Fruit fly (Drosophila melanogaster): ENCODE measurements around the gene Mob2.

Gene Mob2

DNA sequence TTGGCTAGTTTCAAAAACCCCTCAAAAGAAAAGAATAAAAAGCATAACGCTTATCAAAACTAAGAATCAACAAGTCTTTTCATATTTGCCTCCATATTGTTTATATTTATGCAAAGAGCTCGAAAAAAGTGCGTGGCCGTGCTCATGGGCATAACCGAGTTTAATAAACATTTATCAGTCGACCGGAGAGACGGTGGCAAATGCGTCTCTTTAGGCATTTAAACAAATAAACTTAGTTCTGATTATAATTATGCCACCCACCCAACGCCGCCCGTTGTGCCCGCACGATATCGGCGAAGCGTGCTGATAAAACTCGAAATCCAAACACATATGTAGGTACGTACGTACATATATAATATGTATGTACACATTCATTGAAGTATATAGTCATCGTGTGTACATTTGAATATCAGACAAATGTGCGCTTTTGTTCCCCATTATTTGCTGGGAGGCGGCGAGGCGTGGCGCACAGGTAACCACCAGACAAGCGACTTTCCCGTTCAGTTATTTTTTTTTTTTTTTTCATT, 33.6 kb downstream of the Mob2 start (continued):
- TF ChIP-seq CG5245 (GFP tag; optimal IDR thresholded peaks at IDR 0.05) (no peak), CG2678 (tag; optimal IDR thresholded peaks at IDR 0.05) (peak; percentile 65), Six4 (GFP tag; optimal IDR thresholded peaks at IDR 0.05) (no peak), CG1529 (GFP tag; optimal IDR thresholded peaks at IDR 0.05) (no peak), Vsx1 (GFP tag; optimal IDR thresholded peaks at IDR 0.05) (peak; percentile 20), CG11456 (GFP tag; IDR thresholded peaks at IDR 0.05) (no peak), H15 (GFP tag; IDR thresholded peaks at IDR 0.05) (0 out of 3 replicates have a peak, but pooled peaks have one; percentile 23), fd3F (GFP tag; optimal IDR thresholded peaks at IDR 0.05) (peak; percentile 39), CG17186 (GFP tag; optimal IDR thresholded peaks at IDR 0.05) (no peak), Blimp-1 (GFP tag; optimal IDR thresholded peaks at IDR 0.05) (peak; percentile 22), chinmo (GFP tag; IDR thresholded peaks at IDR 0.05; ENCODE audit: partially characterized antibody) (0 out of 4 replicates have a peak, but pooled peaks have one; percentile 66), CG31365 (tag; optimal IDR thresholded peaks at IDR 0.05) (peak; percentile 6), gcm2 (GFP tag; optimal IDR thresholded peaks at IDR 0.05) (no peak), Fer1 (GFP tag; optimal IDR thresholded peaks at IDR 0.05) (peak; percentile 77), CG1792 (GFP tag; optimal IDR thresholded peaks at IDR 0.05) (no peak), bowl (GFP tag; IDR thresholded peaks at IDR 0.05) (0 out of 2 replicates have a peak, but pooled peaks have one; percentile 11), Rfx (GFP tag; IDR thresholded peaks at IDR 0.05) (peak; percentile 39; the same call in 1 of the 2 replicates)

DNA sequence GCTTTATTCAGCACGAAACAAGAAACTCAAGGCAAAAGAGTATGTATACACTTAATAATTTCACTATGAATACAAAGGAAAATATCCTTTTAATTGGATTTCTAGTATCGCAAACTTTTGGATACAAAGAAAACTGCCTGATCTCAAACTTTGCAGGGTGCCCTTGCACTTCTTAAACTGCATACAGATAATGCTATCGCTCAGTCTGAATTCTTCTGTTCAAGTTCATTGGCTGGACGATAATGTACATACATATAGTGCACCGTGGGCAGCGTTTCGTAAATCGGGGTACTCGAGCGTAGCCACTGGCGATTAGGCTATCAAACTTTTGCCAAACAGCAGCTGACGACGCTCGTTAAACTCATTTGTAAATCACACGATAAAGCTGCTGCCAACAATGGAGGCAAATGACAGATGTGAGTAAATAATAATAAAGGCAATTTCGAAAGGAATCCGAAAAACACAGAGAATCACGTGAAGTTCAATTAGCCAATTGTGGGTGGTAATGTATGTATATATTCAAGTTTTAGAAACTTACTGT, 35.3 kb downstream of the Mob2 start:
- no peak for TF ChIP-seq H2.0 (GFP tag; IDR thresholded peaks at IDR 0.05)
- TF ChIP-seq hth (optimal IDR thresholded peaks at IDR 0.05) = no peak
- TF ChIP-seq bbx (GFP tag; IDR thresholded peaks at IDR 0.05; ENCODE audit: partially characterized antibody) = no peak
- no peak for TF ChIP-seq CG3838 (GFP tag; optimal IDR thresholded peaks at IDR 0.05)
- TF ChIP-seq Eip74EF (GFP tag; optimal IDR thresholded peaks at IDR 0.05) = no peak
- TF ChIP-seq MBD-R2 (GFP tag; IDR thresholded peaks at IDR 0.05) = 0 out of 2 replicates have a peak, but pooled peaks have one; percentile 8
- TF ChIP-seq CG18011 (GFP tag; optimal IDR thresholded peaks at IDR 0.05) = no peak
- no peak for TF ChIP-seq slp2 (GFP tag; optimal IDR thresholded peaks at IDR 0.05)
- no peak for TF ChIP-seq eve (GFP tag; optimal IDR thresholded peaks at IDR 0.05)
- peak; percentile 4 for TF ChIP-seq sd (tag; optimal IDR thresholded peaks at IDR 0.05)
- peak; percentile 57 for TF ChIP-seq exex (tag; optimal IDR thresholded peaks at IDR 0.05)
- TF ChIP-seq CG13123 (GFP tag; optimal IDR thresholded peaks at IDR 0.05) = no peak
- TF ChIP-seq CG10565 (GFP tag; optimal IDR thresholded peaks at IDR 0.05) = no peak
- TF ChIP-seq zf30C (GFP tag; optimal IDR thresholded peaks at IDR 0.05) = no peak
- TF ChIP-seq chinmo (GFP tag; IDR thresholded peaks at IDR 0.05; ENCODE audit: partially characterized antibody) = 0 out of 4 replicates have a peak, but pooled peaks have one; percentile 66
- no peak for TF ChIP-seq lola (GFP tag; optimal IDR thresholded peaks at IDR 0.05)
- TF ChIP-seq tna (GFP tag; IDR thresholded peaks at IDR 0.05; ENCODE audit: partially characterized antibody) = no peak
- no peak for TF ChIP-seq CG11723 (GFP tag; optimal IDR thresholded peaks at IDR 0.05)
- no peak for TF ChIP-seq cas (GFP tag; IDR thresholded peaks at IDR 0.05)
- TF ChIP-seq D19A (tag; optimal IDR thresholded peaks at IDR 0.05) = no peak

- TF ChIP-seq CG8359 (GFP tag; optimal IDR thresholded peaks at IDR 0.05; ENCODE audit: borderline replicate concordance) = no peak
- no peak for TF ChIP-seq Mad (GFP tag; optimal IDR thresholded peaks at IDR 0.05)
- 0 out of 3 replicates have a peak, but pooled peaks have one; percentile 6 for TF ChIP-seq zfh1 (GFP tag; IDR thresholded peaks at IDR 0.05)
- TF ChIP-seq sens (GFP tag) = peak; percentile 26
- peak; percentile 22 for TF ChIP-seq exex (tag; optimal IDR thresholded peaks at IDR 0.05)
- TF ChIP-seq Xrp1 (GFP tag; IDR thresholded peaks at IDR 0.05) = 0 out of 2 replicates have a peak, but pooled peaks have one; percentile 26
- no peak for TF ChIP-seq HLH3B (GFP tag; IDR thresholded peaks at IDR 0.05)
These were observed 36.3 kb downstream of the Mob2 start for dm6 chr3L:11525765-11526164.

Data from whole organism, embryonic.